Worm (Caenorhabditis elegans) whole organism, L1 larva: ENCODE data around the gene F53B2.5.
"Not testable (repeated sequence)": the region's sequence is repeated elsewhere in the genome, so short reads cannot be mapped to it uniquely, and the experiment has no call there.

ENCODE experiments used
- C16A3.4 ChIP-seq: fragments of 150-350 bp; optimal IDR thresholded peaks from 2 replicates; lab custom pipeline; 2014; ENCODE audit warnings: missing biosample characterization, missing genetic modification characterization
- aha-1 ChIP-seq: fragments of 150-350 bp; optimal IDR thresholded peaks from 2 replicates; lab custom pipeline; 2014; ENCODE audit warnings: missing biosample characterization, missing genetic modification characterization
- ceh-63 ChIP-seq: fragments of 200-800 bp; sonication (Bioruptor generic); optimal IDR thresholded peaks from 2 replicates; lab custom pipeline; 2018; ENCODE audit warnings: mild to moderate bottlenecking, missing genetic modification characterization, missing compliant biosample characterization
- ceh-8 ChIP-seq: fragments of 200-800 bp; sonication (Bioruptor generic); optimal IDR thresholded peaks from 2 replicates; lab custom pipeline; 2018; ENCODE audit warnings: mild to moderate bottlenecking, missing genetic modification characterization, moderate library complexity, missing compliant biosample characterization
- ceh-82 ChIP-seq, 3 experiments: fragments of 150-350 bp in 1 of 3; sonication (generic microtip) in 2 of 3; optimal IDR thresholded peaks; 2 replicates each; lab custom pipeline; 2014 to 2017; ENCODE audit warnings: missing biosample characterization in 3 of 3, missing genetic modification characterization in 3 of 3
- ceh-88 ChIP-seq: fragments of 200-800 bp; sonication (Bioruptor generic); IDR thresholded peaks from 2 replicates; pipeline ENCODE4 v1.3.6; 2022; ENCODE audit warnings: missing genetic modification characterization, missing compliant biosample characterization
- ceh-90 ChIP-seq: sonication (generic microtip); optimal IDR thresholded peaks from 2 replicates; lab custom pipeline; 2016; ENCODE audit warnings: missing genetic modification characterization, missing compliant biosample characterization
- ces-1 ChIP-seq: fragments of 150-350 bp; optimal IDR thresholded peaks from 2 replicates; lab custom pipeline; 2014; ENCODE audit warnings: missing biosample characterization, missing genetic modification reagents, missing genetic modification characterization
- dsc-1 ChIP-seq: sonication (generic microtip); optimal IDR thresholded peaks from 2 replicates; lab custom pipeline; 2016; ENCODE audit warnings: mild to moderate bottlenecking, missing genetic modification characterization, missing compliant biosample characterization
- egl-13 ChIP-seq: sonication (generic microtip); optimal IDR thresholded peaks from 2 replicates; lab custom pipeline; 2016; ENCODE audit warnings: missing genotype, missing genetic modification reagents, missing genetic modification characterization, missing compliant biosample characterization
- fkh-10 ChIP-seq: sonication (generic microtip); optimal IDR thresholded peaks from 2 replicates; lab custom pipeline; 2017; ENCODE audit warnings: missing biosample characterization, missing genetic modification reagents, missing genetic modification characterization
- fos-1 ChIP-seq: fragments of 150-350 bp; optimal IDR thresholded peaks from 2 replicates; lab custom pipeline; 2014; ENCODE audit warnings: missing biosample characterization, missing genetic modification characterization
- hlh-4 ChIP-seq: sonication (generic microtip); optimal IDR thresholded peaks from 2 replicates; lab custom pipeline; 2016; ENCODE audit warnings: mild to moderate bottlenecking, missing genetic modification characterization, missing compliant biosample characterization
- hpl-2 ChIP-seq: fragments of 150-350 bp; optimal IDR thresholded peaks from 2 replicates; lab custom pipeline; 2014; ENCODE audit warnings: missing biosample characterization, missing genetic modification reagents, missing genetic modification characterization
- irx-1 ChIP-seq: sonication (generic microtip); optimal IDR thresholded peaks from 2 replicates; lab custom pipeline; 2016; ENCODE audit warnings: missing genetic modification characterization, missing compliant biosample characterization
- isw-1 ChIP-seq: fragments of 200-800 bp; sonication (Bioruptor generic); IDR thresholded peaks from 2 replicates; pipeline ENCODE4 v1.3.6; 2022; ENCODE audit warnings: missing genetic modification characterization, missing compliant biosample characterization
- jun-1 ChIP-seq: fragments of 150-350 bp; optimal IDR thresholded peaks from 2 replicates; lab custom pipeline; 2014; ENCODE audit warnings: missing biosample characterization, missing genetic modification reagents, missing genetic modification characterization
- lin-13 ChIP-seq: fragments of 150-350 bp; optimal IDR thresholded peaks from 2 replicates; lab custom pipeline; 2014; ENCODE audit warnings: missing biosample characterization, missing genetic modification reagents, missing genetic modification characterization
- lin-15B ChIP-seq: fragments of 150-350 bp; sonication (generic microtip); optimal IDR thresholded peaks from 3 replicates; lab custom pipeline; 2014; ENCODE audit warnings: missing biosample characterization, missing genetic modification characterization
- lin-35 ChIP-seq, 2 experiments: fragments of 150-350 bp; optimal IDR thresholded peaks; 2 replicates each; lab custom pipeline; 2014; ENCODE audit warnings: missing biosample characterization in 2 of 2, missing genetic modification characterization in 2 of 2, missing genetic modification reagents in 2 of 2
- lsy-2 ChIP-seq, 2 experiments: fragments of 150-350 bp; optimal IDR thresholded peaks; 2 replicates each; lab custom pipeline; 2014; ENCODE audit warnings: missing biosample characterization in 2 of 2, missing genetic modification characterization in 2 of 2
- mab-9 ChIP-seq: fragments of 200-800 bp; sonication (Bioruptor generic); IDR thresholded peaks from 2 replicates; pipeline ENCODE4 v1.3.6; 2022; ENCODE audit warnings: missing genetic modification reagents, missing genetic modification characterization, missing compliant biosample characterization
- mef-2 ChIP-seq: fragments of 150-350 bp; optimal IDR thresholded peaks from 2 replicates; lab custom pipeline; 2014; ENCODE audit warnings: missing biosample characterization, missing genetic modification characterization
- mep-1 ChIP-seq: fragments of 150-350 bp; optimal IDR thresholded peaks from 2 replicates; lab custom pipeline; 2014; ENCODE audit warnings: missing biosample characterization, missing genetic modification characterization
- nhr-11 ChIP-seq: fragments of 150-350 bp; optimal IDR thresholded peaks from 2 replicates; lab custom pipeline; 2014; ENCODE audit warnings: missing biosample characterization, missing genetic modification characterization
- nhr-12 ChIP-seq: sonication (generic microtip); optimal IDR thresholded peaks from 2 replicates; lab custom pipeline; 2017; ENCODE audit warnings: missing biosample characterization, missing genetic modification characterization
- nhr-76 ChIP-seq: sonication (generic microtip); optimal IDR thresholded peaks from 2 replicates; lab custom pipeline; 2017; ENCODE audit warnings: missing biosample characterization, missing genetic modification characterization
- sptf-1 ChIP-seq: fragments of 150-350 bp; optimal IDR thresholded peaks from 2 replicates; lab custom pipeline; 2014; ENCODE audit warnings: missing biosample characterization, missing genetic modification characterization
- swsn-7 ChIP-seq: sonication (generic microtip); optimal IDR thresholded peaks from 2 replicates; lab custom pipeline; 2016; ENCODE audit warnings: missing genetic modification characterization, missing compliant biosample characterization
- tbx-2 ChIP-seq: sonication (generic microtip); optimal IDR thresholded peaks from 2 replicates; lab custom pipeline; 2016; ENCODE audit warnings: missing genetic modification characterization, missing compliant biosample characterization
- tlp-1 ChIP-seq: fragments of 150-350 bp; optimal IDR thresholded peaks from 2 replicates; lab custom pipeline; 2014; ENCODE audit warnings: missing biosample characterization, missing genetic modification characterization
- unc-130 ChIP-seq: fragments of 150-350 bp; optimal IDR thresholded peaks from 2 replicates; lab custom pipeline; 2017; ENCODE audit warnings: missing biosample characterization, missing genetic modification characterization, inconsistent platforms
- unc-30 ChIP-seq: sonication (generic microtip); optimal IDR thresholded peaks from 2 replicates; lab custom pipeline; 2017; ENCODE audit warnings: missing biosample characterization, missing genetic modification characterization
- xbp-1 ChIP-seq: sonication (generic microtip); optimal IDR thresholded peaks from 2 replicates; lab custom pipeline; 2016; ENCODE audit warnings: missing genetic modification characterization, missing compliant biosample characterization
- zag-1 ChIP-seq: fragments of 150-350 bp; optimal IDR thresholded peaks from 2 replicates; lab custom pipeline; 2014; ENCODE audit warnings: missing biosample characterization, missing genetic modification characterization
- zip-4 ChIP-seq: fragments of 200-800 bp; sonication (Bioruptor generic); optimal IDR thresholded peaks from 2 replicates; lab custom pipeline; 2018; ENCODE audit warnings: mild to moderate bottlenecking, missing genetic modification characterization, moderate library complexity, missing compliant biosample characterization
- ztf-4 ChIP-seq: fragments of 150-350 bp; optimal IDR thresholded peaks from 2 replicates; lab custom pipeline; 2014; ENCODE audit warnings: missing biosample characterization, missing genetic modification characterization

Gene F53B2.5

ce11 chrIV:12495196-12495595 lies 35.8 kb downstream of the F53B2.5 start, which contains the start of gene sru-20:
Gene sru-20 (plus strand): TSS chrIV:12495496.
- TF ChIP-seq zip-4 (GFP tag; lab: Kevin White, UChicago): no peak
- no peak for TF ChIP-seq hlh-4 (tag; lab: Kevin White, UChicago)
- TF ChIP-seq lin-13 (GFP tag; lab: Kevin White, UChicago): no peak
- TF ChIP-seq lin-15B: no peak
- TF ChIP-seq tbx-2 (tag; lab: Kevin White, UChicago): no peak
- TF ChIP-seq lin-35 (GFP tag; optimal IDR thresholded peaks at IDR 0.05; lab: Kevin White, UChicago): no peak
- no peak for TF ChIP-seq mep-1 (tag; lab: Kevin White, UChicago)
- TF ChIP-seq ceh-63 (GFP tag; lab: Kevin White, UChicago): no peak
- no peak for TF ChIP-seq ceh-90
- TF ChIP-seq nhr-12: no peak
- no peak for TF ChIP-seq jun-1 (tag; lab: Kevin White, UChicago)
- no peak for TF ChIP-seq lsy-2 (tag; optimal IDR thresholded peaks at IDR 0.05; lab: Kevin White, UChicago)
- TF ChIP-seq nhr-76 (tag; lab: Kevin White, UChicago): no peak
- TF ChIP-seq fos-1 (tag; lab: Kevin White, UChicago): no peak
- TF ChIP-seq ceh-88 (GFP tag; lab: Robert Waterston, UW): no peak
- TF ChIP-seq irx-1 (tag; lab: Kevin White, UChicago): no peak
- TF ChIP-seq C16A3.4 (tag; lab: Kevin White, UChicago): no peak
- no peak for TF ChIP-seq swsn-7 (tag; lab: Kevin White, UChicago)

DNA sequence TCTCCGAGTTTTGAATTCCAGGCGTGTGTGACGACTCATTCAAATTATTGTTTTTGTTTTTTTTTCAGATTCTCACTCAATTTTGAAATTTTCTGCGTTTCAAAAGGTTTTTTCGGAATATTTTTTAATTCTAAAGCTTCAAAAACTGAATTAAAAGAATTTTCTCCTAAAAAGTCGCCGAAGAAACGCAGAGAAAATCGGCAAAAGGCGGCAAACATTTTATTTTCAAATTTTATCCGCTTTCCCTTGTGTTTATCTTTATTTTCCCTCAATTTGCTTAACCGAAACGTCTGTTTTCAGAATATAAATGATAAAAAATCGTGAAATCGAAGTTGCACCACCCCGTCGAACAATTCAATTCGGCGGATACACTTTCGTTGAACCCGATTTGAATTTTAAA lies 40.5 kb downstream of the F53B2.5 start, which contains the start of gene him-6:
Gene him-6 (plus strand): TSS at position 301 of the 400 bp plus-strand sequence.
- TF ChIP-seq ceh-88 (GFP tag; lab: Robert Waterston, UW) (no peak), mab-9 (GFP tag; lab: Robert Waterston, UW) (no peak), sptf-1 (tag; lab: Kevin White, UChicago) (no peak), dsc-1 (tag; lab: Kevin White, UChicago) (no peak), ceh-8 (GFP tag; lab: Kevin White, UChicago) (no peak), nhr-11 (tag; lab: Kevin White, UChicago) (no peak), ztf-4 (tag; lab: Kevin White, UChicago) (no peak), jun-1 (tag; lab: Kevin White, UChicago) (no peak), zag-1 (tag; lab: Kevin White, UChicago) (no peak), lin-13 (GFP tag; lab: Kevin White, UChicago) (no peak), egl-13 (tag; lab: Kevin White, UChicago) (no peak), mef-2 (no peak), tlp-1 (tag; lab: Kevin White, UChicago) (no peak), ces-1 (GFP tag; lab: Kevin White, UChicago) (no peak), hpl-2 (GFP tag; lab: Kevin White, UChicago) (no peak), fkh-10 (GFP tag; lab: Kevin White, UChicago) (no peak), isw-1 (GFP tag; lab: Robert Waterston, UW) (no peak), unc-30 (no peak), unc-130 (tag; lab: Kevin White, UChicago) (no peak), xbp-1 (no peak)

DNA sequence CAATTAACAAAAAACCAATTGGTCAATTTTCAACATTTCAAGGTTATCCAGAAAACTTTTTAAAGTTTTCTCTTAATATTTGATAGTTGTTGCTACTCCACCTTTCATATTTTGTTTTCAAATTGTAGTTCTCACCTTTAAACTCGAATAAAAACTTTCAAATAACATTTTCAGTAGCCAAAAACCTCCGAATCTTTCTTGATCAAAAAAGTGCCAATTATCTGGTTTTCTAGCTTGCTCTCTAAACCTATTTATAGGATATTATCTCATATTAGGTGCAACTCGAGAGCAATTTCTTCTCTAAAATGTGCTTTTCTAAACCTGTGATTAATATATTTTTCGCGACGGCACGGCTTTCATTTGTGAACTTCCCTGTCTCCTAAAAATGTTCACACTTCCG lies 43.8 kb downstream of the F53B2.5 start, which contains the start of gene sru-26:
Gene sru-26 (plus strand): TSS at position 301 of the 400 bp plus-strand sequence.
- TF ChIP-seq ceh-82 (tag; optimal IDR thresholded peaks at IDR 0.05; lab: Kevin White, UChicago) (no peak), unc-130 (tag; lab: Kevin White, UChicago) (no peak)
- TF ChIP-seq, all 84 proteins: peak for 0

- TF ChIP-seq aha-1 (tag; lab: Kevin White, UChicago); irx-1 (tag; lab: Kevin White, UChicago); mef-2: not testable (repeated sequence)
These were observed 46.5 kb downstream of the F53B2.5 start, which contains the start of gene T04A11.4 for ce11 chrIV:12484479-12484878. Gene T04A11.4 (minus strand): TSS chrIV:12484579.
